Worm (Caenorhabditis elegans): ENCODE results near the gene T10D4.15.
"Not testable (repeated sequence)": the region's sequence is repeated elsewhere in the genome, so short reads cannot be mapped to it uniquely, and the experiment has no call there.

T10D4.15 gene

ce11 chrII:3126341-3126740 is 19.6 kb upstream of the T10D4.15 start, which contains the start of gene ins-19:
TSS of gene ins-19 (minus strand) at chrII:3126441.
- TF ChIP-seq him-1 (tag; optimal IDR thresholded peaks at IDR 0.05) = no peak
- TF ChIP-seq dao-5 (tag; optimal IDR thresholded peaks at IDR 0.05) = no peak
- TF ChIP-seq W03F9.2 (tag; optimal IDR thresholded peaks at IDR 0.05) = no peak

- not testable (repeated sequence) for TF ChIP-seq W03F9.2, him-1, dao-5 (tag; optimal IDR thresholded peaks at IDR 0.05)
Measured at ce11 chrII:3126741-3127140, 19.2 kb upstream of the T10D4.15 start, which contains the start of gene ins-31. TSS of gene ins-31 (plus strand) at chrII:3127041.

ce11 chrII:3129007-3129406 is 16.9 kb upstream of the T10D4.15 start, which contains the start of gene chil-24:
TSS of gene chil-24 (plus strand) at chrII:3129162.
- TF ChIP-seq W03F9.2 (tag; optimal IDR thresholded peaks at IDR 0.05) (no peak), dao-5 (tag; optimal IDR thresholded peaks at IDR 0.05) (no peak), him-1 (tag; optimal IDR thresholded peaks at IDR 0.05) (no peak)

DNA sequence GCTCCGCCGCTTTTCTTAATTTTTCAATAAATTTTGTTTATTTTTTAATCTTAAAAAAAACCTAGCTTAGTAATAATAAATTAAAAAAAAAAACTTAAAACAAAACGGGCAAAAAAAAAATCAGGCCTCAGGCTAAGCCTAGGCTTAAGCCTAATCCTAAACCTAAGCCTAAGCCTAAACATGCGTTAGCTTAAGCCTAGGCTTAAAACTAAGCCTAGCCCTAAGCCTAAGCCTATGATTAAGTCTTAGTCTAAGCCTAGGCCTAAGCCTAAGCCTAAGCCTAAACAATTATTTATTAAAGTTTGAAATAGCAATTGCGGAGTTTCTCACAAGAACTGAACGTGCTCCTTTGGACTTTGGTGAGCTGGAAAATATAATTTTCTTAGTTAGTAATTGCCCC is 10.6 kb upstream of the T10D4.15 start:
- no peak for TF ChIP-seq W03F9.2 (tag; optimal IDR thresholded peaks at IDR 0.05)
- no peak for TF ChIP-seq him-1 (tag; optimal IDR thresholded peaks at IDR 0.05)
- TF ChIP-seq dao-5 (tag; optimal IDR thresholded peaks at IDR 0.05) = no peak

- TF ChIP-seq W03F9.2 (tag; optimal IDR thresholded peaks at IDR 0.05) = no peak
- no peak for TF ChIP-seq him-1 (tag; optimal IDR thresholded peaks at IDR 0.05)
- no peak for TF ChIP-seq dao-5 (tag; optimal IDR thresholded peaks at IDR 0.05)
Measured at ce11 chrII:3137804-3138203, 8.1 kb upstream of the T10D4.15 start, which contains the start of gene sri-54. TSS of gene sri-54 (minus strand) at chrII:3137904.

ce11 chrII:3142855-3143254 is 3.1 kb upstream of the T10D4.15 start, which contains the start of gene sri-42:
TSS of gene sri-42 (minus strand) at chrII:3142955.
- not testable (repeated sequence) for TF ChIP-seq W03F9.2, him-1, dao-5 (tag; optimal IDR thresholded peaks at IDR 0.05)

ce11 chrII:3144552-3144951 is 1.4 kb upstream of the T10D4.15 start, which contains the start of gene sri-43:
TSS of gene sri-43 (minus strand) at chrII:3144652.
- TF ChIP-seq W03F9.2, him-1, dao-5 (tag; optimal IDR thresholded peaks at IDR 0.05): not testable (repeated sequence)

DNA sequence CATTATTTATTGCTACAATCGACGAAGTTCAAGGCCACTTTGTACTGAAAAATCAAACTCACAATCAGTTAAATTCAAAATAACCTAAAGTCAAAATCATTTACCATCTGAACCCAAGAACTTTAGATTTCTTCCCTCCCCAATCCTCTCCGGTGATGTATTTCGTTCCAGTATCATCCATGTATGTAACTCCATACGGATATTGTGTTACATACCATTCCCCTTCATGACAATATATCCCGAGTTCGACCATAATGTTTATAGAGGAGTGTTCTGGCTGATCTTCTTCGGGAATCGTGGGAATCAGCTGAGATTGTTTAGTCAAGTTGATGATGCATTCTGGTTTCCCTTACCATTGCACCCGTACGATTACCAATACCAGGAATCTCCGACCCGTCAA is 2.5 kb downstream of the T10D4.15 start:
- TF ChIP-seq W03F9.2 (tag; optimal IDR thresholded peaks at IDR 0.05) = no peak
- TF ChIP-seq dao-5 (tag; optimal IDR thresholded peaks at IDR 0.05) = no peak
- TF ChIP-seq him-1 (tag; optimal IDR thresholded peaks at IDR 0.05) = no peak

- TF ChIP-seq W03F9.2 (tag; optimal IDR thresholded peaks at IDR 0.05) (no peak), him-1 (tag; optimal IDR thresholded peaks at IDR 0.05) (no peak), dao-5 (tag; optimal IDR thresholded peaks at IDR 0.05) (no peak)
Measured at ce11 chrII:3149521-3150190, 3.7 kb downstream of the T10D4.15 start, which contains the start of the genes T10D4.11 and T10D4.1. TSS of gene T10D4.11 (minus strand) at chrII:3149621. TSS of gene T10D4.1 (plus strand) at chrII:3150140.

ce11 chrII:3151615-3152014 is 5.7 kb downstream of the T10D4.15 start, which contains the start of the genes T10D4.14 and T10D4.19:
TSS of gene T10D4.14 (minus strand) at chrII:3151715.
TSS of gene T10D4.19 (plus strand) at chrII:3151918.
- TF ChIP-seq him-1 (tag; optimal IDR thresholded peaks at IDR 0.05) (no peak), W03F9.2 (tag; optimal IDR thresholded peaks at IDR 0.05) (no peak), dao-5 (tag; optimal IDR thresholded peaks at IDR 0.05) (no peak)

DNA sequence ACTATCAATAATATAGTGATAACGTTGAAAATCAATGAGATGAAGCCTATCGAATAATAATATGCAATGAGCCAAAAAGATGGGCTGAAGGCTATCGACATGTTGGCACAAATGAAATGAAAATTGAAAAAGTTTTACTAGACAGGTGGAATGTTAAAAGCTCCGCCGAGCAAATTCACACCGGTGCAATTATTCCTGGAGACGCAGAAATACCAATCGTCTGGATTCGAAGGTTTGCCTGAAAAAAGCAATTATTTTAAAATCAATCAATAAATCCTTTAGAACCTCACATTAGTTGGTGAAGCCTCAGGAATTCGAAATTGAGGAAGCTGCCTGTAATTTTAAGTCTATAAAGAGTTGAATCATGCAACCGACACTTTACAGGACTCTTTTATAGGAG is 8.4 kb downstream of the T10D4.15 start, which contains the start of gene sri-32:
sri-32 (minus strand) TSS at position 101 of the 400 bp plus-strand sequence.
- TF ChIP-seq dao-5 (tag; optimal IDR thresholded peaks at IDR 0.05) = no peak
- TF ChIP-seq him-1 (tag; optimal IDR thresholded peaks at IDR 0.05) = no peak
- TF ChIP-seq W03F9.2 (tag; optimal IDR thresholded peaks at IDR 0.05) = no peak

DNA sequence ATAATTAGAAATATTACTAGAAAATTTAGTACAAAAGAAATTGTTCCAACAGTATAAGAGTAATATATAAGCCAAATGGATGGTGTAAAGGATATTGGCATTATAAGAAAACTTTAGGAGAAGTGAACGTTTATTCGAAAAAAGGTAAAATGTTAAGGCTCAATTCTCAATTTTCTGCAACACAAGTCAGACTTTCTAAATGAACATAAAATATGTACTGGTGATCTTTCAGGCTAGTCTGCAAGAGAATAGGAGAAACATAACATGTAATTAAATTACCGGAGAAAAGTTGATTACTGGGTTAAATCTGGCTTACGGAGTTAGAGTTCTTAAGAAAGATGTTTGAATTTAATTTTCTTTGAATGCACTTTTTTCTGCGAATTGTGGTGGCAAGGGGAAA is 10.8 kb downstream of the T10D4.15 start, which contains the start of gene sri-33:
sri-33 (minus strand) TSS at position 101 of the 400 bp plus-strand sequence.
- TF ChIP-seq W03F9.2 (tag; optimal IDR thresholded peaks at IDR 0.05) (no peak), dao-5 (tag; optimal IDR thresholded peaks at IDR 0.05) (no peak), him-1 (tag; optimal IDR thresholded peaks at IDR 0.05) (no peak)

DNA sequence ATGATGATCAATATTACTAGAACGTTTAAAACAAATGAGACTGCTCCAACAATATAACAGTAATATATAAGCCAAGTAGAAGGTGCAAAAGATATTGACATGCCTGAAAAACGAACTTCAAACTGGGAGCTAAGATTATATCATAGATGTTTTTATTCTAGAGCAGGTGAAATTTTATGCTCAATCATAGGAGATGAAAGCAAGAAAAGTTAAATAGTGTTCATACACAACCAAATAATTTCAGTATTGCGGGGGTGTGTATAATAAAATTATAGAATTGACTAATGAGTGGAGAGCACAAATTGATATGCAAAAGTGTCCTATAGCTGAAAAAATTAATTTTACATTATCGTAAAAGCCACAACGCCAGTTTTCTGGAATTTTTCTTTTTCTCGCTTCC is 13.0 kb downstream of the T10D4.15 start, which contains the start of gene sri-34:
sri-34 (minus strand) TSS at position 101 of the 400 bp plus-strand sequence.
- TF ChIP-seq him-1 (tag; optimal IDR thresholded peaks at IDR 0.05) (no peak), dao-5 (tag; optimal IDR thresholded peaks at IDR 0.05) (no peak), W03F9.2 (tag; optimal IDR thresholded peaks at IDR 0.05) (no peak)

DNA sequence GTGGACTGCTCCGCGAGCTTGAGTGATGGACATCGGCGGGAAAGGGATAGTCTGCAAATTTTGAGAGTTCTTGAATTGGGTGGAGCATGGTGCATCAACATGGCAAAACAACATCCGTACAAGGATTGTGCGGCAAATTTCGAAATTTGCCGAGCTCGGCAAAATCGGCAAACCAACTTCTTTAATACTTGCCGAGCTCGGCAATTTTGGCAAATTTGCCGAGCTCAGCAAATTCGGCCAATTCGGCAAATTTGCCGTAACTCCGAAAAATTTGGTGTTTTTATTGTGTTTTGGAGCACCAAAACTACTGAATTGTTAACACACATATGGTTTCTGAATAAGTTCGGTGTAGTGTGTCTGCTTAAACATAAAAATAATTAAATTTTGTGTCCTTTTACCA is 24.1 kb downstream of the T10D4.15 start, which contains the start of gene fbxc-55:
fbxc-55 (minus strand) TSS at position 101 of the 400 bp plus-strand sequence.
- no peak for TF ChIP-seq him-1 (tag; optimal IDR thresholded peaks at IDR 0.05)
- no peak for TF ChIP-seq W03F9.2 (tag; optimal IDR thresholded peaks at IDR 0.05)
- TF ChIP-seq dao-5 (tag; optimal IDR thresholded peaks at IDR 0.05) = no peak

Measured in whole organism, L4/young adult.